Fruit fly (Drosophila melanogaster) S2 (cell line): ENCODE measurements around the gene Oga.

Source experiments
- CG8478 ChIP-seq: fragments of >200 bp; optimal IDR thresholded peaks from 2 replicates; lab custom pipeline; 2018
- CTCF ChIP-seq, 2 experiments: fragments of >200 bp; optimal IDR thresholded peaks; 2 replicates each; lab custom pipeline; 2018

DNA sequence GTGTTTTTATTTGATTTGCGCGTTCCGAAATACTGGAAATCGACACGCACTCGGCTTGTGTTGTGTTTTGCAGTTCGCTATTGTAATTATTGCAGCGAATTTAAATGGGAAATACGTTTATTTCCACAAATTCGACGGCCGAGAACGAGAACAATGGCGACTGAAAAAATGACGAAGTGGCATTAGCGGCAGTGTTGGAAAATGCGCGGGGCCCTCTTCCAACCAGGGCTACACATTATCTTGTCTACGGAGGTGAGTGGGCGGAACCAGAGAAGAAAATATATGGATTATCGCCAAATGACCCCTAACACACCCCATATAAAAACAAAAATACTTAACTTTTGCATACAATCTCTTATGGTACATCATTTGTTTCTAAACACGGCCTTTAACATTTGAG lies 50.0 kb downstream of the Oga start, which contains the start of gene Rab1:
- TF ChIP-seq CTCF (optimal IDR thresholded peaks at IDR 0.05; lab: Kevin White, UChicago) (no peak), CG8478 (no peak)
